Worm (Caenorhabditis elegans): ENCODE measurements around the gene srt-54.
A peak's percentile ranks its signal among the peaks of the same experiment; 100 is the strongest.

srt-54 gene

DNA sequence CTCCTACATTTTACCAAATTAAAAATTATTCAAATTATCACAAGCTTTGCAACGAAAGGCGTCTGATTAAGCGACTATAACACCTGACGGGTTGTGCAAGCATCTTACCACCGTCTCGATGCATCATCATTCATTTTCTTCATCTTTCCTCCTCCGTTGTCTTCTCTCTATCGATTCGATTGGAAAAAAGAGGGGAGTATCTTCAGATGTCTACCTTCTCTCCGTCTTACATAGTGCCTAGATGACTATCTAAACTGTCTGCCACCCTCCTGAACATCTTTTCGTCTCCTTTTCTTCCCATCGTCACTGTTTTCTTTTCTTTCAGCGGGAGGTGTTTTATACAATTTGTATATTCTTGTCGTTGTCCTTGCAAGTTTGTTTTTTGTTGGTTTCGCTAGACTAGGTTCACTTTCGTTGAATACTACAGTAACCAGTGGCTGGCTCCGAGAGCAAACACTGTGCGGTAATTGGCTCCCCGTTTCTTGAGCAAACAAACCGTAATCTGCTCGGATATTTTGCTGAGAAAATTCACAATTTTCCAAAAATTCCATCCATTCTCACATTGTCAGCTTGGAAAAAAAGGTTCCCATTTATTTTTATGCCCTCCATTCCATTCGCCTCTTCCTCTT is 42.4 kb downstream of the srt-54 start:
- TF ChIP-seq hrde-1 (tag; optimal IDR thresholded peaks at IDR 0.05; ENCODE audit: borderline replicate concordance): no peak
- no peak for TF ChIP-seq ztf-26 (tag; optimal IDR thresholded peaks at IDR 0.05)
- peak; percentile 44 for TF ChIP-seq nhr-80 (tag; optimal IDR thresholded peaks at IDR 0.05)
- no peak for TF ChIP-seq Y79H2A.3 (GFP tag; conservative IDR thresholded peaks at IDR 0.05)
- TF ChIP-seq hmg-1.2 (GFP tag; IDR thresholded peaks at IDR 0.05): peak; percentile 61; the same call in 1 of the 2 replicates
- no peak for TF ChIP-seq somi-1 (GFP tag; optimal IDR thresholded peaks at IDR 0.05)
- no peak for TF ChIP-seq nfya-1 (tag; optimal IDR thresholded peaks at IDR 0.05; ENCODE audit: borderline replicate concordance, insufficient read depth)
- peak; percentile 37 for TF ChIP-seq attf-5 (GFP tag; optimal IDR thresholded peaks at IDR 0.05)
- no peak for TF ChIP-seq mcd-1 (GFP tag; IDR thresholded peaks at IDR 0.05)
- TF ChIP-seq rpc-1 (optimal IDR thresholded peaks at IDR 0.05): no peak
- TF ChIP-seq rpc-1 (tag; optimal IDR thresholded peaks at IDR 0.05): no peak
- TF ChIP-seq egl-44 (GFP tag; IDR thresholded peaks at IDR 0.05): no peak
- no peak for TF ChIP-seq cebp-1 (GFP tag; IDR thresholded peaks at IDR 0.05)
- peak; percentile 16 for TF ChIP-seq cebp-1 (tag; optimal IDR thresholded peaks at IDR 0.05)
- TF ChIP-seq ceh-27 (GFP tag; optimal IDR thresholded peaks at IDR 0.05): peak; percentile 13
- TF ChIP-seq ceh-100 (GFP tag; IDR thresholded peaks at IDR 0.05): no peak
- no peak for TF ChIP-seq snpc-4 (GFP tag; optimal IDR thresholded peaks at IDR 0.05)
- TF ChIP-seq snpc-4 (tag; optimal IDR thresholded peaks at IDR 0.05): no peak
- TF ChIP-seq nhr-90 (tag; optimal IDR thresholded peaks at IDR 0.05): no peak
- TF ChIP-seq lin-40 (tag; optimal IDR thresholded peaks at IDR 0.05): peak; percentile 6

DNA sequence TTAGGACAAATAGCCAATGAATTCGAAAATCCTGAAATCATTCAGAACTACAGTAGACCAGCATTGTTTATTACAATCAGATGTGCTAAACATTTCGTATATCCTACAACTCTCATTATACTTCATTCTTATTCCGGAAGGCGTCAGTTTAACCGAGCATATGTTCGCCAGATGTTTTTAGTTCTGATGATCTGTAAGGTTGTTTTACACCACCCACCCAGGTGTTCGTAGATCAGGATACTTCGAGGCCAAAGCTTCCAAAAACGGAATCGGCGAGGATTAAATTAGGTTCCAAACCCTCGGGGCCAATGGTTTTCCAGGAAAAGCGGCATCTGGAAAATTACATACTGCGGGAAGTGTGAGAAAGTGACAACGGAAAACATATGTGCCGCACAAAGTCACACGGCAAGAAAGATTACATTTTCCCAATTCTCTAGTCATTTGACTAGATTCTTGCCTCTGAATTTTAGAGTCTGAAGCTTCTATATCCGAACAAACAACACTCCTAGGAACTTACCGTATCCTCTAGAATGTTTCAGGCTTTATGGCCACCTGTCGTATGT is 43.6 kb downstream of the srt-54 start:
- TF ChIP-seq F49E8.2 (tag; optimal IDR thresholded peaks at IDR 0.05; ENCODE audit: insufficient read depth) (no peak), atf-7 (tag; optimal IDR thresholded peaks at IDR 0.05) (no peak), zfh-2 (GFP tag; conservative IDR thresholded peaks at IDR 0.05) (no peak), ztf-3 (GFP tag; optimal IDR thresholded peaks at IDR 0.05) (no peak), snpc-1.1 (tag; optimal IDR thresholded peaks at IDR 0.05; ENCODE audit: insufficient read depth) (no peak), hlh-26 (GFP tag; conservative IDR thresholded peaks at IDR 0.05) (no peak), ztf-18 (tag; optimal IDR thresholded peaks at IDR 0.05) (no peak), K11D2.4 (GFP tag; IDR thresholded peaks at IDR 0.05) (no peak), D2030.7 (GFP tag; IDR thresholded peaks at IDR 0.05) (no peak), lsy-27 (tag; optimal IDR thresholded peaks at IDR 0.05; ENCODE audit: borderline replicate concordance, insufficient read depth) (no peak), nhr-120 (GFP tag; IDR thresholded peaks at IDR 0.05) (no peak)

DNA sequence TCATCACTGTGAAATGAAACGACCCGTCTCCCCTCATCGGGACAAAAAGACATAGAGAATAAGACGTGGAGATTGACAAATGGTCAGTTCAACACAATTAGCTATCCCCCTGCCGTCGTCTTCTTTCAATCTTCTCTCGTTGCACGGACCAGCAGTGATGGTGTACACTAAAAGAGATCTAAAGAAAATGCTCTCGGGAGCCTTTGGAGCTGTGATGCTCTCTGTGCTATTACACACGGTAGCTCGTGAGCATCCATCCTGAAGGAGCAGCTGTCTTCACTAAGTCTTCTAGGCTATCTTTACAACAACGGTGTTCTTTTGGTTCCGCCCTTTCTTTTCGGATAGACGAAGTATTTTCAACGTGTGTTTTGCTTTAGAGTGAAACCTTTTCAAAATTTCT is 44.3 kb downstream of the srt-54 start:
- TF ChIP-seq let-526 (GFP tag; IDR thresholded peaks at IDR 0.05) (no peak), madf-10 (tag; optimal IDR thresholded peaks at IDR 0.05) (no peak), fkh-3 (tag; optimal IDR thresholded peaks at IDR 0.05) (no peak), lir-1 (GFP tag; conservative IDR thresholded peaks at IDR 0.05) (no peak), Y67H2A.10 (GFP tag; conservative IDR thresholded peaks at IDR 0.05) (no peak), ztf-6 (GFP tag; IDR thresholded peaks at IDR 0.05) (no peak), T07F8.4 (tag; optimal IDR thresholded peaks at IDR 0.05) (no peak)

Data from whole organism, young adult.